Worm (Caenorhabditis elegans) whole organism, young adult: ENCODE measurements around the gene tag-250.

Experiments used
- F39B2.1 ChIP-seq: fragments of 200-800 bp; sonication (Bioruptor generic); IDR thresholded peaks from 2 replicates; pipeline ENCODE4 v1.3.6; 2022; ENCODE audit warnings: missing genetic modification reagents, missing genetic modification characterization, missing compliant biosample characterization
- nhr-179 ChIP-seq: sonication (generic microtip); optimal IDR thresholded peaks from 2 replicates; lab custom pipeline; 2016; ENCODE audit warnings: mild to moderate bottlenecking, missing genetic modification characterization, missing compliant biosample characterization
- pbrm-1 ChIP-seq: fragments of 200-800 bp; sonication (Bioruptor generic); IDR thresholded peaks from 2 replicates; pipeline ENCODE4 v1.3.6; 2022; ENCODE audit warnings: missing genetic modification reagents, missing genetic modification characterization, missing compliant biosample characterization
- rcor-1 ChIP-seq: fragments of 200-800 bp; sonication (Bioruptor generic); IDR thresholded peaks from 2 replicates; pipeline ENCODE4 v1.3.6; 2022; ENCODE audit warnings: missing genetic modification reagents, missing genetic modification characterization, missing compliant biosample characterization
- sea-2 ChIP-seq: fragments of 200-800 bp; sonication (Bioruptor generic); IDR thresholded peaks from 2 replicates; pipeline ENCODE4 v1.3.6; 2022; ENCODE audit warnings: missing genetic modification characterization, missing compliant biosample characterization

- no peak for TF ChIP-seq rcor-1 (GFP tag; lab: Robert Waterston, UW)
- no peak for TF ChIP-seq sea-2 (GFP tag; lab: Robert Waterston, UW)
- TF ChIP-seq F39B2.1 (GFP tag; lab: Robert Waterston, UW) = no peak
- no peak for TF ChIP-seq nhr-179
- TF ChIP-seq pbrm-1 (GFP tag; lab: Robert Waterston, UW) = no peak
These were observed 25.7 kb upstream of the tag-250 start for ce11 chrIII:7950447-7950846.
